Worm (Caenorhabditis elegans) whole organism, L2 larva: ENCODE data around the gene ppfr-4.

ENCODE experiments used
- C34F6.9 ChIP-seq: fragments of 150-350 bp; optimal IDR thresholded peaks from 2 replicates; lab custom pipeline; 2014; ENCODE audit warnings: missing biosample characterization, missing genetic modification characterization
- F13H6.1 ChIP-seq: sonication (generic microtip); optimal IDR thresholded peaks from 2 replicates; lab custom pipeline; 2016; ENCODE audit warnings: missing genetic modification characterization, missing compliant biosample characterization
- R02D3.7 ChIP-seq: fragments of 150-350 bp; optimal IDR thresholded peaks from 2 replicates; lab custom pipeline; 2014; ENCODE audit warnings: missing biosample characterization, missing genetic modification characterization
- Y55F3AM.14 ChIP-seq: fragments of 200-800 bp; sonication (Bioruptor generic); optimal IDR thresholded peaks from 2 replicates; lab custom pipeline; 2018; ENCODE audit warnings: mild to moderate bottlenecking, missing genetic modification characterization, missing compliant biosample characterization
- alr-1 ChIP-seq: fragments of 150-350 bp; optimal IDR thresholded peaks from 2 replicates; lab custom pipeline; 2014; ENCODE audit warnings: missing biosample characterization, missing genetic modification characterization
- aly-2 ChIP-seq: fragments of 150-350 bp; optimal IDR thresholded peaks from 2 replicates; lab custom pipeline; 2014; ENCODE audit warnings: missing biosample characterization, missing genetic modification characterization
- blmp-1 ChIP-seq: sonication (generic microtip); optimal IDR thresholded peaks from 2 replicates; lab custom pipeline; 2017; ENCODE audit warnings: missing genetic modification characterization, mild to moderate bottlenecking, missing compliant biosample characterization, antibody characterized with exemption, moderate library complexity; ENCODE audit not compliant: insufficient read depth
- ceh-16 ChIP-seq: fragments of 150-350 bp; optimal IDR thresholded peaks from 2 replicates; lab custom pipeline; 2014; ENCODE audit warnings: missing biosample characterization, missing genetic modification characterization
- ceh-82 ChIP-seq: fragments of 150-350 bp; optimal IDR thresholded peaks from 2 replicates; lab custom pipeline; 2014; ENCODE audit warnings: missing biosample characterization, missing genetic modification characterization
- crh-2 ChIP-seq: sonication (generic microtip); optimal IDR thresholded peaks from 2 replicates; lab custom pipeline; 2017; ENCODE audit warnings: missing biosample characterization, missing genetic modification characterization
- dmd-4 ChIP-seq: sonication (generic microtip); optimal IDR thresholded peaks from 2 replicates; lab custom pipeline; 2017; ENCODE audit warnings: missing biosample characterization, missing genetic modification characterization
- egl-27 ChIP-seq: sonication (generic microtip); optimal IDR thresholded peaks from 3 replicates; lab custom pipeline; 2017; ENCODE audit warnings: missing biosample characterization, missing genetic modification reagents, missing genetic modification characterization
- elt-1 ChIP-seq: fragments of 150-350 bp; optimal IDR thresholded peaks from 2 replicates; lab custom pipeline; 2014; ENCODE audit warnings: missing biosample characterization, missing genetic modification characterization
- elt-3 ChIP-seq: sonication (generic microtip); optimal IDR thresholded peaks from 2 replicates; lab custom pipeline; 2017; ENCODE audit warnings: missing biosample characterization, missing genetic modification characterization
- fos-1 ChIP-seq: fragments of 150-350 bp; optimal IDR thresholded peaks from 2 replicates; lab custom pipeline; 2014; ENCODE audit warnings: missing biosample characterization, missing genetic modification characterization
- gmeb-1 ChIP-seq: fragments of 150-350 bp; optimal IDR thresholded peaks from 2 replicates; lab custom pipeline; 2014; ENCODE audit warnings: missing biosample characterization, missing genetic modification characterization
- lin-11 ChIP-seq: fragments of 150-350 bp; sonication (generic microtip); optimal IDR thresholded peaks from 2 replicates; lab custom pipeline; 2014; ENCODE audit warnings: missing biosample characterization, missing genetic modification characterization, inconsistent platforms, mixed read lengths
- lin-13 ChIP-seq: fragments of 150-350 bp; optimal IDR thresholded peaks from 2 replicates; lab custom pipeline; 2014; ENCODE audit warnings: missing biosample characterization, missing genetic modification reagents, missing genetic modification characterization
- lin-39 ChIP-seq: fragments of 150-350 bp; optimal IDR thresholded peaks from 2 replicates; lab custom pipeline; 2014; ENCODE audit warnings: missing biosample characterization, missing genetic modification reagents, missing genetic modification characterization
- lsy-2 ChIP-seq, 2 experiments: fragments of 150-350 bp in 1 of 2; sonication (generic microtip) in 1 of 2; optimal IDR thresholded peaks; 2 replicates each; lab custom pipeline; 2014 to 2017; ENCODE audit warnings: missing biosample characterization in 2 of 2, missing genetic modification characterization in 2 of 2
- mab-5 ChIP-seq: fragments of 150-350 bp; optimal IDR thresholded peaks from 2 replicates; lab custom pipeline; 2014; ENCODE audit warnings: missing biosample characterization, missing genetic modification characterization
- mbf-1 ChIP-seq: sonication (generic microtip); optimal IDR thresholded peaks from 2 replicates; lab custom pipeline; 2017; ENCODE audit warnings: missing biosample characterization, missing genetic modification characterization
- mdl-1 ChIP-seq, 2 experiments: fragments of 150-350 bp in 1 of 2; sonication (generic microtip) in 1 of 2; optimal IDR thresholded peaks; 2 replicates each; lab custom pipeline; 2017; ENCODE audit warnings: missing biosample characterization in 2 of 2, missing genetic modification characterization in 2 of 2
- nhr-10 ChIP-seq: sonication (generic microtip); optimal IDR thresholded peaks from 2 replicates; lab custom pipeline; 2017; ENCODE audit warnings: missing biosample characterization, missing genetic modification characterization
- nhr-11 ChIP-seq: fragments of 150-350 bp; optimal IDR thresholded peaks from 2 replicates; lab custom pipeline; 2014; ENCODE audit warnings: missing biosample characterization, missing genetic modification characterization
- nhr-12 ChIP-seq: fragments of 150-350 bp; optimal IDR thresholded peaks from 2 replicates; lab custom pipeline; 2014; ENCODE audit warnings: missing biosample characterization, missing genetic modification characterization
- nhr-129 ChIP-seq: fragments of 150-350 bp; optimal IDR thresholded peaks from 2 replicates; lab custom pipeline; 2014; ENCODE audit warnings: missing biosample characterization, missing genetic modification characterization
- nhr-21 ChIP-seq: fragments of 150-350 bp; optimal IDR thresholded peaks from 2 replicates; lab custom pipeline; 2014; ENCODE audit warnings: missing biosample characterization, missing genetic modification characterization
- nhr-23 ChIP-seq: fragments of 150-350 bp; optimal IDR thresholded peaks from 2 replicates; lab custom pipeline; 2014; ENCODE audit warnings: missing biosample characterization, missing genetic modification reagents, missing genetic modification characterization
- nhr-237 ChIP-seq: fragments of 150-350 bp; optimal IDR thresholded peaks from 2 replicates; lab custom pipeline; 2014; ENCODE audit warnings: missing biosample characterization, missing genetic modification characterization
- nhr-25 ChIP-seq: fragments of 150-350 bp; sonication (generic microtip); optimal IDR thresholded peaks from 3 replicates; lab custom pipeline; 2014; ENCODE audit warnings: missing biosample characterization, missing genetic modification characterization
- nhr-6 ChIP-seq: fragments of 150-350 bp; optimal IDR thresholded peaks from 2 replicates; lab custom pipeline; 2014; ENCODE audit warnings: missing biosample characterization, missing genetic modification characterization
- peb-1 ChIP-seq: fragments of 150-350 bp; optimal IDR thresholded peaks from 2 replicates; lab custom pipeline; 2014; ENCODE audit warnings: missing biosample characterization, missing genetic modification characterization
- sem-4 ChIP-seq: fragments of 150-350 bp; optimal IDR thresholded peaks from 2 replicates; lab custom pipeline; 2014; ENCODE audit warnings: missing biosample characterization, missing genetic modification reagents, missing genetic modification characterization
- sma-3 ChIP-seq: sonication (generic microtip); optimal IDR thresholded peaks from 2 replicates; lab custom pipeline; 2016; ENCODE audit warnings: missing genetic modification reagents, missing genetic modification characterization, missing compliant biosample characterization
- sma-9 ChIP-seq, 2 experiments: fragments of 150-350 bp in 1 of 2; sonication (generic microtip) in 1 of 2; optimal IDR thresholded peaks; 2 replicates each; lab custom pipeline; 2014 to 2016; ENCODE audit warnings: missing genetic modification characterization in 2 of 2, mild to moderate bottlenecking in 1 of 2, missing biosample characterization in 1 of 2, missing compliant biosample characterization in 1 of 2, missing genetic modification reagents in 1 of 2, moderate library complexity in 1 of 2
- snpc-4 ChIP-seq: fragments of 150-350 bp; optimal IDR thresholded peaks from 2 replicates; lab custom pipeline; 2014; ENCODE audit warnings: missing biosample characterization, missing genetic modification characterization
- unc-55 ChIP-seq: fragments of 150-350 bp; sonication (generic microtip); optimal IDR thresholded peaks from 3 replicates; lab custom pipeline; 2014; ENCODE audit warnings: missing biosample characterization, missing genetic modification reagents, missing genetic modification characterization
- unc-62 ChIP-seq: fragments of 150-350 bp; optimal IDR thresholded peaks from 2 replicates; lab custom pipeline; 2014; ENCODE audit warnings: missing biosample characterization, missing genetic modification reagents, missing genetic modification characterization
- zag-1 ChIP-seq: fragments of 150-350 bp; optimal IDR thresholded peaks from 2 replicates; lab custom pipeline; 2014; ENCODE audit warnings: missing biosample characterization, missing genetic modification characterization
- ztf-1 ChIP-seq: fragments of 200-800 bp; sonication (Bioruptor generic); conservative IDR thresholded peaks from 2 replicates; pipeline ENCODE4 v1.3.6; 2022; ENCODE audit warnings: missing genetic modification characterization, missing compliant biosample characterization
- ztf-11 ChIP-seq: sonication (generic microtip); optimal IDR thresholded peaks from 2 replicates; lab custom pipeline; 2017; ENCODE audit warnings: missing biosample characterization, missing genetic modification characterization
- ztf-4 ChIP-seq: fragments of 150-350 bp; optimal IDR thresholded peaks from 2 replicates; lab custom pipeline; 2014; ENCODE audit warnings: missing biosample characterization, missing genetic modification characterization

Gene ppfr-4

ce11 chrIII:2577982-2578381 lies 41.8 kb upstream of the ppfr-4 start:
- TF ChIP-seq gmeb-1 (tag; lab: Kevin White, UChicago) (no peak), nhr-237 (tag; lab: Kevin White, UChicago) (no peak), snpc-4 (tag; lab: Kevin White, UChicago) (no peak), sem-4 (tag; lab: Kevin White, UChicago) (no peak), ztf-11 (no peak), mbf-1 (tag; lab: Kevin White, UChicago) (no peak), lin-39 (tag; lab: Kevin White, UChicago) (no peak), unc-55 (no peak), nhr-6 (no peak), lin-13 (GFP tag; lab: Kevin White, UChicago) (no peak), nhr-11 (tag; lab: Kevin White, UChicago) (no peak), nhr-10 (no peak), unc-62 (GFP tag; lab: Kevin White, UChicago) (no peak), F13H6.1 (no peak), crh-2 (tag; lab: Kevin White, UChicago) (no peak), lin-11 (tag; lab: Kevin White, UChicago) (no peak), Y55F3AM.14 (GFP tag; lab: Kevin White, UChicago) (no peak)

- TF ChIP-seq ztf-4 (tag; lab: Kevin White, UChicago) (no peak), fos-1 (peak; percentile 52), F13H6.1 (peak; percentile 49), peb-1 (no peak), blmp-1 (tag; lab: Kevin White, UChicago) (peak; percentile 71), egl-27 (no peak), elt-1 (tag; lab: Kevin White, UChicago) (no peak), nhr-6 (no peak), sma-3 (GFP tag; lab: Kevin White, UChicago) (peak; percentile 3), C34F6.9 (tag; lab: Kevin White, UChicago) (peak; percentile 90), R02D3.7 (tag; lab: Kevin White, UChicago) (no peak), ceh-16 (tag; lab: Kevin White, UChicago) (no peak), nhr-129 (peak; percentile 39), gmeb-1 (tag; lab: Kevin White, UChicago) (peak; percentile 53), nhr-10 (no peak), sem-4 (tag; lab: Kevin White, UChicago) (no peak), mdl-1 (tag; optimal IDR thresholded peaks at IDR 0.05; lab: Kevin White, UChicago) (peak; percentile 17 to 29), ceh-82 (tag; lab: Kevin White, UChicago) (no peak), dmd-4 (no peak), alr-1 (tag; lab: Kevin White, UChicago) (no peak), crh-2 (tag; lab: Kevin White, UChicago) (peak; percentile 68), nhr-23 (tag; lab: Kevin White, UChicago) (no peak), zag-1 (tag; lab: Kevin White, UChicago) (no peak), lsy-2 (tag; optimal IDR thresholded peaks at IDR 0.05; lab: Kevin White, UChicago) (peak in 1 of 2 experiments; percentile 78), nhr-12 (tag; lab: Kevin White, UChicago) (no peak), nhr-21 (peak; percentile 5), unc-62 (GFP tag; lab: Kevin White, UChicago) (no peak), ztf-11 (no peak), nhr-11 (tag; lab: Kevin White, UChicago) (no peak), mab-5 (tag; lab: Kevin White, UChicago) (peak; percentile 21), snpc-4 (tag; lab: Kevin White, UChicago) (no peak), ztf-1 (no peak), sma-9 (GFP tag; optimal IDR thresholded peaks at IDR 0.05; lab: Kevin White, UChicago) (peak; percentile 76), sma-9 (tag; optimal IDR thresholded peaks at IDR 0.05; lab: Kevin White, UChicago) (no peak), mbf-1 (tag; lab: Kevin White, UChicago) (no peak), aly-2 (no peak), unc-55 (peak; percentile 84), elt-3 (tag; lab: Kevin White, UChicago) (no peak), nhr-25 (tag; lab: Kevin White, UChicago) (peak; percentile 28), lin-13 (GFP tag; lab: Kevin White, UChicago) (peak; percentile 59)
Measured at ce11 chrIII:2578563-2578962, 41.2 kb upstream of the ppfr-4 start.
